Worm (Caenorhabditis elegans): ENCODE data around the gene cdh-12.

cdh-12 gene

ce11 chrIII:1230672-1231071, 78.8 kb downstream of the cdh-12 start:
- no peak for TF ChIP-seq unc-55 (GFP tag; optimal IDR thresholded peaks at IDR 0.05)

All from whole organism, late embryonic.